ENCODE assay signal across 1 fruit fly cellular context in the genomic region with DNA sequence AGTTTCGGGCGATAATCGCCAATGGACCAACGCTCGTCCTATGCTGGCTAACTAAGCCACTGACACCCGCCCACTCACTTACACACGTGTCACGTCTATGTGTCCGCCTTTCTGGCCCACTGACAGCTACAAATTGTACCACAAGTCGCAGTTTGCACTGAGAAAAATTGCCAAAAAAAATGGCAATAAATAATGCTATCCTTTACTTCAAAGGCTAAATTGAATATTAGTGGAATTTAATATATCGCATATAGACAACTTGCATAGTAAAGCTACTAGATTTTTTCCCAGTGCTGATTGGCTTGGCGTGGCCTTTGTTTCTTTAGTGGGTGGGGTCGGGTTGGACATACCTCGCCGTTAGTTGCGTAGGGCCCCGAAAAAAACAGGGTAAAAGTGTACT.
TF ChIP-seq lines count a peak whose summit lies in the region.

No protein-coding gene starts in this region.

TF ChIP-seq in whole organism, embryonic, 481 proteins besides CTCF, POLR2A, EP300 and RAD21 (continued from another document and continues in another):
- peak; percentile 35; the same call in 1 of the 3 replicates for TF ChIP-seq CG11560 (tag; IDR thresholded peaks at IDR 0.05; lab: Robert Waterston, UW)
- TF ChIP-seq ems (GFP tag; optimal IDR thresholded peaks at IDR 0.05; lab: Kevin White, UChicago) = peak; percentile 54
- TF ChIP-seq Gug (GFP tag; IDR thresholded peaks at IDR 0.05; lab: Robert Waterston, UW) = peak; percentile 60; the same call in 3 of the 4 replicates
- TF ChIP-seq fru (optimal IDR thresholded peaks at IDR 0.05; lab: Kevin White, UChicago) = no peak
- TF ChIP-seq zen (tag; optimal IDR thresholded peaks at IDR 0.05; lab: Kevin White, UChicago) = peak; percentile 30
- peak; percentile 45 for TF ChIP-seq Side (GFP tag; optimal IDR thresholded peaks at IDR 0.05; lab: Kevin White, UChicago)
- TF ChIP-seq CG8924 (tag; optimal IDR thresholded peaks at IDR 0.05; lab: Kevin White, UChicago) = peak; percentile 45
- peak; percentile 58 for TF ChIP-seq CG33213 (GFP tag; optimal IDR thresholded peaks at IDR 0.05; lab: Kevin White, UChicago)
- peak; percentile 37 for TF ChIP-seq CG2202 (tag; optimal IDR thresholded peaks at IDR 0.05; lab: Kevin White, UChicago)
- TF ChIP-seq hkb (optimal IDR thresholded peaks at IDR 0.05; lab: Kevin White, UChicago) = no peak
- peak; percentile 67 for TF ChIP-seq hkb (GFP tag; IDR thresholded peaks at IDR 0.05; lab: Robert Waterston, UW)
- TF ChIP-seq usp (GFP tag; optimal IDR thresholded peaks at IDR 0.05; lab: Kevin White, UChicago) = no peak
- TF ChIP-seq CG2116 (GFP tag; optimal IDR thresholded peaks at IDR 0.05; lab: Kevin White, UChicago) = no peak
- peak; percentile 52 for TF ChIP-seq CG13424 (tag; optimal IDR thresholded peaks at IDR 0.05; lab: Kevin White, UChicago)
- TF ChIP-seq Deaf1 (tag; optimal IDR thresholded peaks at IDR 0.05; lab: Kevin White, UChicago) = peak; percentile 16
- no peak for TF ChIP-seq MTF-1 (GFP tag; optimal IDR thresholded peaks at IDR 0.05; lab: Kevin White, UChicago; ENCODE audit: borderline replicate concordance)
- TF ChIP-seq CG7745 (tag; optimal IDR thresholded peaks at IDR 0.05; lab: Kevin White, UChicago) = no peak
- peak; percentile 65 for TF ChIP-seq Ptx1 (GFP tag; IDR thresholded peaks at IDR 0.05; lab: Robert Waterston, UW)
- TF ChIP-seq CG3065 (GFP tag; optimal IDR thresholded peaks at IDR 0.05; lab: Kevin White, UChicago) = no peak
- TF ChIP-seq Neu2 (GFP tag; optimal IDR thresholded peaks at IDR 0.05; lab: Kevin White, UChicago; ENCODE audit: borderline replicate concordance) = no peak
- TF ChIP-seq ttk (GFP tag; IDR thresholded peaks at IDR 0.05; lab: Robert Waterston, UW) = peak; percentile 60
- peak; percentile 70 for TF ChIP-seq CG14667 (GFP tag; IDR thresholded peaks at IDR 0.05; lab: Robert Waterston, UW)
- peak; percentile 66 for TF ChIP-seq Antp (GFP tag; optimal IDR thresholded peaks at IDR 0.05; lab: Kevin White, UChicago)
- no peak for TF ChIP-seq Drgx (GFP tag; IDR thresholded peaks at IDR 0.05; lab: Robert Waterston, UW)
- TF ChIP-seq Poxn (GFP tag; IDR thresholded peaks at IDR 0.05; lab: Robert Waterston, UW) = no peak
- no peak for TF ChIP-seq da (GFP tag; optimal IDR thresholded peaks at IDR 0.05; lab: Kevin White, UChicago)
- TF ChIP-seq Hr39 (optimal IDR thresholded peaks at IDR 0.05; lab: Kevin White, UChicago) = no peak
- 0 out of 3 replicates have a peak, but pooled peaks have one; percentile 42 for TF ChIP-seq Optix (GFP tag; IDR thresholded peaks at IDR 0.05; lab: Robert Waterston, UW)
- TF ChIP-seq Med (GFP tag; lab: Kevin White, UChicago) = peak; percentile 94
- no peak for TF ChIP-seq CG10274 (GFP tag; optimal IDR thresholded peaks at IDR 0.05; lab: Kevin White, UChicago)
- peak; percentile 55 for TF ChIP-seq Rx (GFP tag; IDR thresholded peaks at IDR 0.05; lab: Robert Waterston, UW)
- TF ChIP-seq CG7271 (tag; optimal IDR thresholded peaks at IDR 0.05; lab: Kevin White, UChicago) = no peak
- TF ChIP-seq CG10959 (GFP tag; IDR thresholded peaks at IDR 0.05; lab: Robert Waterston, UW) = peak; percentile 44; the same call in 1 of the 2 replicates
- TF ChIP-seq Camta (GFP tag; optimal IDR thresholded peaks at IDR 0.05; lab: Kevin White, UChicago) = peak; percentile 29
- TF ChIP-seq CG12942 (GFP tag; optimal IDR thresholded peaks at IDR 0.05; lab: Kevin White, UChicago) = no peak
- TF ChIP-seq twi (tag; optimal IDR thresholded peaks at IDR 0.05; lab: Kevin White, UChicago) = no peak
- TF ChIP-seq CG12744 (GFP tag; optimal IDR thresholded peaks at IDR 0.05; lab: Kevin White, UChicago) = no peak
- TF ChIP-seq h (optimal IDR thresholded peaks at IDR 0.05; lab: Kevin White, UChicago) = no peak
- peak; percentile 9 for TF ChIP-seq Dek (tag; optimal IDR thresholded peaks at IDR 0.05; lab: Kevin White, UChicago)
- TF ChIP-seq CG2129 (GFP tag; IDR thresholded peaks at IDR 0.05; lab: Robert Waterston, UW; ENCODE audit: partially characterized antibody) = no peak
- TF ChIP-seq CG6683 (GFP tag; optimal IDR thresholded peaks at IDR 0.05; lab: Kevin White, UChicago) = no peak
- TF ChIP-seq Lhr (GFP tag; optimal IDR thresholded peaks at IDR 0.05; lab: Kevin White, UChicago) = peak; percentile 30
- no peak for TF ChIP-seq unc-4 (GFP tag; IDR thresholded peaks at IDR 0.05; lab: Robert Waterston, UW; ENCODE audit: partially characterized antibody)
- peak; percentile 62 for TF ChIP-seq ATbp (GFP tag; optimal IDR thresholded peaks at IDR 0.05; lab: Kevin White, UChicago)
- peak; percentile 59 for TF ChIP-seq ssp (GFP tag; IDR thresholded peaks at IDR 0.05; lab: Robert Waterston, UW)
- no peak for TF ChIP-seq cato (GFP tag; optimal IDR thresholded peaks at IDR 0.05; lab: Kevin White, UChicago; ENCODE audit: borderline replicate concordance)
- peak; percentile 53 for TF ChIP-seq CG10267 (tag; optimal IDR thresholded peaks at IDR 0.05; lab: Kevin White, UChicago)
- no peak for TF ChIP-seq shn (GFP tag; optimal IDR thresholded peaks at IDR 0.05; lab: Kevin White, UChicago)
- TF ChIP-seq Trl (optimal IDR thresholded peaks at IDR 0.05; lab: Kevin White, UChicago) = no peak
- TF ChIP-seq Trl (GFP tag; optimal IDR thresholded peaks at IDR 0.05; lab: Kevin White, UChicago) = peak; percentile 77
- no peak for TF ChIP-seq CG4282 (GFP tag; optimal IDR thresholded peaks at IDR 0.05; lab: Kevin White, UChicago)
- peak; percentile 32; the same call in 1 of the 2 replicates for TF ChIP-seq CG9932 (GFP tag; IDR thresholded peaks at IDR 0.05; lab: Robert Waterston, UW)
- TF ChIP-seq ab (GFP tag; optimal IDR thresholded peaks at IDR 0.05; lab: Kevin White, UChicago) = no peak
- TF ChIP-seq bigmax (GFP tag; optimal IDR thresholded peaks at IDR 0.05; lab: Kevin White, UChicago) = no peak
- peak; percentile 9 for TF ChIP-seq crc (GFP tag; optimal IDR thresholded peaks at IDR 0.05; lab: Kevin White, UChicago)
- TF ChIP-seq CG15011 (GFP tag; optimal IDR thresholded peaks at IDR 0.05; lab: Kevin White, UChicago) = peak; percentile 33
- 0 out of 3 replicates have a peak, but pooled peaks have one; percentile 20 for TF ChIP-seq B-H1 (GFP tag; IDR thresholded peaks at IDR 0.05; lab: Robert Waterston, UW)
- peak; percentile 78 for TF ChIP-seq tgo (GFP tag; IDR thresholded peaks at IDR 0.05; lab: Robert Waterston, UW)
- TF ChIP-seq CG5245 (GFP tag; optimal IDR thresholded peaks at IDR 0.05; lab: Kevin White, UChicago) = peak; percentile 54
- TF ChIP-seq gcm2 (GFP tag; optimal IDR thresholded peaks at IDR 0.05; lab: Kevin White, UChicago) = no peak
- no peak for TF ChIP-seq CG14965 (GFP tag; optimal IDR thresholded peaks at IDR 0.05; lab: Kevin White, UChicago; ENCODE audit: borderline replicate concordance)
- no peak for TF ChIP-seq cas (GFP tag; IDR thresholded peaks at IDR 0.05; lab: Robert Waterston, UW)
- TF ChIP-seq CG1602 (GFP tag; optimal IDR thresholded peaks at IDR 0.05; lab: Kevin White, UChicago) = peak; percentile 52
- TF ChIP-seq CG17385 (GFP tag; optimal IDR thresholded peaks at IDR 0.05; lab: Kevin White, UChicago) = peak; percentile 37
- TF ChIP-seq CG7963 (GFP tag; IDR thresholded peaks at IDR 0.05; lab: Robert Waterston, UW; ENCODE audit: partially characterized antibody) = 0 out of 3 replicates have a peak, but pooled peaks have one; percentile 21
- peak; percentile 11 for TF ChIP-seq CG8290 (GFP tag; optimal IDR thresholded peaks at IDR 0.05; lab: Kevin White, UChicago)
- TF ChIP-seq CG8290 (tag; optimal IDR thresholded peaks at IDR 0.05; lab: Kevin White, UChicago) = peak in 1 of 2 experiments; percentile 65
- TF ChIP-seq CG12155 (GFP tag; optimal IDR thresholded peaks at IDR 0.05; lab: Kevin White, UChicago) = peak; percentile 34
- TF ChIP-seq CG11093 (GFP tag; IDR thresholded peaks at IDR 0.05; lab: Robert Waterston, UW) = peak; percentile 50; the same call in 1 of the 3 replicates
- peak in 1 of 2 experiments; percentile 18 for TF ChIP-seq Hr78 (GFP tag; optimal IDR thresholded peaks at IDR 0.05; lab: Kevin White, UChicago)
- TF ChIP-seq CG1647 (GFP tag; optimal IDR thresholded peaks at IDR 0.05; lab: Kevin White, UChicago) = peak; percentile 44
- peak; percentile 56 for TF ChIP-seq Ada2b (GFP tag; IDR thresholded peaks at IDR 0.05; lab: Robert Waterston, UW)
- TF ChIP-seq chm (GFP tag; IDR thresholded peaks at IDR 0.05; lab: Robert Waterston, UW) = peak; percentile 41; the same call in 1 of the 2 replicates
- 0 out of 2 replicates have a peak, but pooled peaks have one; percentile 20 for TF ChIP-seq Oaz (GFP tag; IDR thresholded peaks at IDR 0.05; lab: Robert Waterston, UW)
- no peak for TF ChIP-seq Hand (GFP tag; optimal IDR thresholded peaks at IDR 0.05; lab: Kevin White, UChicago)
- peak; percentile 10 for TF ChIP-seq maf-S (GFP tag; optimal IDR thresholded peaks at IDR 0.05; lab: Kevin White, UChicago)
- no peak for TF ChIP-seq D (optimal IDR thresholded peaks at IDR 0.05; lab: Kevin White, UChicago)
- TF ChIP-seq D (GFP tag; optimal IDR thresholded peaks at IDR 0.05; lab: Kevin White, UChicago) = peak; percentile 65
- TF ChIP-seq toy (GFP tag; IDR thresholded peaks at IDR 0.05; lab: Robert Waterston, UW) = 0 out of 2 replicates have a peak, but pooled peaks have one; percentile 32
- TF ChIP-seq inv (GFP tag; IDR thresholded peaks at IDR 0.05; lab: Robert Waterston, UW; ENCODE audit: partially characterized antibody) = no peak
- peak; percentile 63 for TF ChIP-seq lmd (GFP tag; IDR thresholded peaks at IDR 0.05; lab: Robert Waterston, UW)
- TF ChIP-seq pb (GFP tag; optimal IDR thresholded peaks at IDR 0.05; lab: Kevin White, UChicago) = peak; percentile 20
- TF ChIP-seq chif (GFP tag; optimal IDR thresholded peaks at IDR 0.05; lab: Kevin White, UChicago) = peak; percentile 61 to 72
- TF ChIP-seq CG2712 (tag; optimal IDR thresholded peaks at IDR 0.05; lab: Kevin White, UChicago) = peak; percentile 74
- TF ChIP-seq CG10366 (GFP tag; IDR thresholded peaks at IDR 0.05; lab: Robert Waterston, UW) = peak; percentile 51
- TF ChIP-seq Meics (GFP tag; optimal IDR thresholded peaks at IDR 0.05; lab: Kevin White, UChicago) = peak; percentile 25
- TF ChIP-seq kah (GFP tag; optimal IDR thresholded peaks at IDR 0.05; lab: Kevin White, UChicago) = no peak
- TF ChIP-seq onecut (GFP tag; IDR thresholded peaks at IDR 0.05; lab: Robert Waterston, UW) = peak; percentile 18; the same call in 1 of the 2 replicates
- TF ChIP-seq CG1603 (tag; optimal IDR thresholded peaks at IDR 0.05; lab: Kevin White, UChicago) = peak; percentile 84
- no peak for TF ChIP-seq HLH4C (GFP tag; IDR thresholded peaks at IDR 0.05; lab: Robert Waterston, UW; ENCODE audit: partially characterized antibody)
- no peak; the same call in 1 of the 2 replicates for TF ChIP-seq CG32767 (GFP tag; IDR thresholded peaks at IDR 0.05; lab: Robert Waterston, UW)
- peak; percentile 40 for TF ChIP-seq en (GFP tag; optimal IDR thresholded peaks at IDR 0.05; lab: Kevin White, UChicago)
- no peak for TF ChIP-seq CG10565 (GFP tag; optimal IDR thresholded peaks at IDR 0.05; lab: Kevin White, UChicago)
- peak; percentile 16 for TF ChIP-seq fd64A (GFP tag; optimal IDR thresholded peaks at IDR 0.05; lab: Kevin White, UChicago)
- TF ChIP-seq B-H2 (GFP tag; optimal IDR thresholded peaks at IDR 0.05; lab: Kevin White, UChicago) = no peak
- TF ChIP-seq Chrac-16 (GFP tag; optimal IDR thresholded peaks at IDR 0.05; lab: Kevin White, UChicago) = peak; percentile 49
- no peak for TF ChIP-seq CG42726 (GFP tag; IDR thresholded peaks at IDR 0.05; lab: Robert Waterston, UW; ENCODE audit: partially characterized antibody)
- TF ChIP-seq az2 (GFP tag; optimal IDR thresholded peaks at IDR 0.05; lab: Kevin White, UChicago) = peak; percentile 57
- peak; percentile 25 for TF ChIP-seq Max (GFP tag; optimal IDR thresholded peaks at IDR 0.05; lab: Kevin White, UChicago)
- peak; percentile 5 for TF ChIP-seq Jarid2 (GFP tag; optimal IDR thresholded peaks at IDR 0.05; lab: Kevin White, UChicago)
- TF ChIP-seq croc (GFP tag; conservative IDR thresholded peaks at IDR 0.05; lab: Robert Waterston, UW) = peak; percentile 27; the same call in 1 of the 3 replicates
- TF ChIP-seq CG6272 (GFP tag; IDR thresholded peaks at IDR 0.05; lab: Robert Waterston, UW) = 0 out of 2 replicates have a peak, but pooled peaks have one; percentile 38
- no peak for TF ChIP-seq schlank (tag; optimal IDR thresholded peaks at IDR 0.05; lab: Kevin White, UChicago)
- TF ChIP-seq CG17186 (GFP tag; optimal IDR thresholded peaks at IDR 0.05; lab: Kevin White, UChicago) = peak; percentile 23
- TF ChIP-seq Dbx (GFP tag; IDR thresholded peaks at IDR 0.05; lab: Robert Waterston, UW) = 0 out of 3 replicates have a peak, but pooled peaks have one; percentile 34
- TF ChIP-seq CG3163 (GFP tag; optimal IDR thresholded peaks at IDR 0.05; lab: Kevin White, UChicago) = peak; percentile 13
- TF ChIP-seq gt (GFP tag; IDR thresholded peaks at IDR 0.05; lab: Robert Waterston, UW) = no peak
- TF ChIP-seq Ets97D (GFP tag; optimal IDR thresholded peaks at IDR 0.05; lab: Kevin White, UChicago) = peak; percentile 28
- peak; percentile 61; the same call in 1 of the 2 replicates for TF ChIP-seq CG31441 (GFP tag; IDR thresholded peaks at IDR 0.05; lab: Robert Waterston, UW)
- TF ChIP-seq Sox100B (GFP tag; optimal IDR thresholded peaks at IDR 0.05; lab: Kevin White, UChicago) = peak; percentile 38
- no peak for TF ChIP-seq CG17612 (GFP tag; IDR thresholded peaks at IDR 0.05; lab: Robert Waterston, UW)
- TF ChIP-seq CG3281 (GFP tag; optimal IDR thresholded peaks at IDR 0.05; lab: Kevin White, UChicago) = no peak
- TF ChIP-seq gsb-n (tag; optimal IDR thresholded peaks at IDR 0.05; lab: Kevin White, UChicago) = peak; percentile 37
- peak; percentile 6 for TF ChIP-seq CG12104 (GFP tag; optimal IDR thresholded peaks at IDR 0.05; lab: Kevin White, UChicago)
- TF ChIP-seq CG9609 (GFP tag; optimal IDR thresholded peaks at IDR 0.05; lab: Kevin White, UChicago) = peak; percentile 42
- peak; percentile 23 for TF ChIP-seq eyg (GFP tag; optimal IDR thresholded peaks at IDR 0.05; lab: Kevin White, UChicago)
- no peak for TF ChIP-seq hb (GFP tag; IDR thresholded peaks at IDR 0.05; lab: Robert Waterston, UW; ENCODE audit: partially characterized antibody)
- TF ChIP-seq CG17359 (tag; optimal IDR thresholded peaks at IDR 0.05; lab: Kevin White, UChicago) = peak; percentile 73
- no peak for TF ChIP-seq lov (optimal IDR thresholded peaks at IDR 0.05; lab: Kevin White, UChicago)
- TF ChIP-seq lov (GFP tag; IDR thresholded peaks at IDR 0.05; lab: Robert Waterston, UW) = peak; percentile 71; the same call in 1 of the 3 replicates
- TF ChIP-seq org-1 (GFP tag; optimal IDR thresholded peaks at IDR 0.05; lab: Kevin White, UChicago) = peak; percentile 49
- TF ChIP-seq CG4854 (GFP tag; optimal IDR thresholded peaks at IDR 0.05; lab: Kevin White, UChicago) = no peak
- peak; percentile 27 for TF ChIP-seq HHEX (GFP tag; optimal IDR thresholded peaks at IDR 0.05; lab: Kevin White, UChicago)
